Worm (Caenorhabditis elegans) whole organism, mixed stage, embryonic: ENCODE results near the gene acr-16.

ENCODE experiments used
- ceh-83 ChIP-seq: fragments of 200-800 bp; sonication (Bioruptor generic); optimal IDR thresholded peaks from 2 replicates; lab custom pipeline; 2018; ENCODE audit warnings: mild to moderate bottlenecking, missing genetic modification characterization, missing compliant biosample characterization
- flh-1 ChIP-seq: fragments of 200-800 bp; sonication (Bioruptor generic); optimal IDR thresholded peaks from 2 replicates; lab custom pipeline; 2018; ENCODE audit warnings: mild to moderate bottlenecking, missing genetic modification characterization, moderate library complexity, missing compliant biosample characterization
- ham-2 ChIP-seq: fragments of 200-800 bp; sonication (Bioruptor generic); optimal IDR thresholded peaks from 2 replicates; lab custom pipeline; 2018; ENCODE audit warnings: mild to moderate bottlenecking, missing genetic modification characterization, missing compliant biosample characterization
- hlh-1 ChIP-seq: fragments of 150-350 bp; optimal IDR thresholded peaks from 2 replicates; lab custom pipeline; 2014; ENCODE audit warnings: missing biosample characterization, missing genetic modification reagents, missing genetic modification characterization
- sptf-1 ChIP-seq: sonication (generic microtip); optimal IDR thresholded peaks from 2 replicates; lab custom pipeline; 2017; ENCODE audit warnings: mild to moderate bottlenecking, missing genetic modification characterization, moderate library complexity, missing compliant biosample characterization
- tbx-8 ChIP-seq: fragments of 200-800 bp; sonication (Bioruptor generic); optimal IDR thresholded peaks from 2 replicates; lab custom pipeline; 2018; ENCODE audit warnings: mild to moderate bottlenecking, missing genetic modification characterization, moderate library complexity, missing compliant biosample characterization
- unc-39 ChIP-seq: fragments of 150-350 bp; optimal IDR thresholded peaks from 2 replicates; lab custom pipeline; 2014; ENCODE audit warnings: missing biosample characterization, missing genetic modification characterization

Gene acr-16

ce11 chrV:8609776-8610529 is 48.9 kb downstream of the acr-16 start:
- TF ChIP-seq ceh-83 (GFP tag; lab: Kevin White, UChicago), result no peak
- peak; percentile 48 for TF ChIP-seq ham-2 (GFP tag; lab: Kevin White, UChicago)

- TF ChIP-seq unc-39 (no peak), ham-2 (GFP tag; lab: Kevin White, UChicago) (no peak), sptf-1 (no peak), hlh-1 (tag; lab: Kevin White, UChicago) (no peak), tbx-8 (GFP tag; lab: Kevin White, UChicago) (no peak), flh-1 (GFP tag; lab: Kevin White, UChicago) (no peak), ceh-83 (GFP tag; lab: Kevin White, UChicago) (no peak)
- TF ChIP-seq, all 35 proteins: peak for 0
Observed at ce11 chrV:8610633-8611404, 49.8 kb downstream of the acr-16 start, which contains the start of gene fip-4. Gene fip-4 (minus strand): TSS chrV:8611268.
